Fruit fly (Drosophila melanogaster) whole organism, embryonic: ENCODE data around the gene CG2187.

Experiments used
- Blimp-1 ChIP-seq: fragments of 200-800 bp; sonication (Bioruptor generic); optimal IDR thresholded peaks from 3 replicates; lab custom pipeline; 2018; ENCODE audit warnings: missing biosample characterization, missing genetic modification characterization, mild to moderate bottlenecking, moderate library complexity, missing genetic modification reagents
- CG10147 ChIP-seq: fragments of 200-800 bp; sonication (Bioruptor generic); optimal IDR thresholded peaks from 2 replicates; lab custom pipeline; 2019; ENCODE audit warnings: missing biosample characterization, mild to moderate bottlenecking, missing genetic modification characterization, moderate library complexity
- CG10366 ChIP-seq: fragments of 200-800 bp; sonication (Bioruptor generic); IDR thresholded peaks from 2 replicates; pipeline ENCODE4 v1.3.6; 2022; ENCODE audit warnings: missing biosample characterization, missing genetic modification characterization
- CG10959 ChIP-seq: fragments of 200-800 bp; sonication (Bioruptor generic); IDR thresholded peaks from 2 replicates; pipeline ENCODE4 v1.3.6; 2022; ENCODE audit warnings: missing biosample characterization, missing genetic modification characterization
- CG11398 ChIP-seq: fragments of 200-800 bp; sonication (Bioruptor generic); optimal IDR thresholded peaks from 2 replicates; lab custom pipeline; 2016; ENCODE audit warnings: missing biosample characterization, missing genetic modification characterization
- CG11504 ChIP-seq: fragments of 200-800 bp; sonication (Bioruptor generic); optimal IDR thresholded peaks from 3 replicates; lab custom pipeline; 2019; ENCODE audit warnings: missing biosample characterization, mild to moderate bottlenecking, missing genetic modification characterization, moderate library complexity
- CG12104 ChIP-seq: fragments of 200-800 bp; sonication (Bioruptor generic); optimal IDR thresholded peaks from 3 replicates; lab custom pipeline; 2016; ENCODE audit warnings: missing biosample characterization, missing genetic modification characterization
- CG1233 ChIP-seq: fragments of 200-800 bp; sonication (Bioruptor generic); optimal IDR thresholded peaks from 4 replicates; lab custom pipeline; 2018; ENCODE audit warnings: missing biosample characterization, mild to moderate bottlenecking, missing genetic modification characterization
- CG17829 ChIP-seq: fragments of 200-800 bp; optimal IDR thresholded peaks from 2 replicates; lab custom pipeline; 2019; ENCODE audit warnings: missing biosample characterization, mild to moderate bottlenecking, missing genetic modification characterization, moderate library complexity
- CG17912 ChIP-seq: fragments of 200-800 bp; sonication (Bioruptor generic); optimal IDR thresholded peaks from 2 replicates; lab custom pipeline; 2018; ENCODE audit warnings: missing biosample characterization, mild to moderate bottlenecking, missing genetic modification characterization
- CG18011 ChIP-seq: fragments of 200-800 bp; sonication (Bioruptor generic); optimal IDR thresholded peaks from 2 replicates; lab custom pipeline; 2017; ENCODE audit warnings: missing biosample characterization, missing genetic modification characterization, mild to moderate bottlenecking, moderate library complexity, missing genotype
- CG2116 ChIP-seq: fragments of 200-800 bp; sonication (Bioruptor generic); optimal IDR thresholded peaks from 3 replicates; lab custom pipeline; 2018; ENCODE audit warnings: missing biosample characterization, mild to moderate bottlenecking, missing genetic modification characterization
- CG31441 ChIP-seq: fragments of 200-800 bp; sonication (Bioruptor generic); IDR thresholded peaks from 2 replicates; pipeline ENCODE4 v1.3.6; 2022; ENCODE audit warnings: missing biosample characterization, missing genetic modification characterization
- CG4328 ChIP-seq: fragments of 200-800 bp; sonication (Bioruptor generic); optimal IDR thresholded peaks from 3 replicates; lab custom pipeline; 2017; ENCODE audit warnings: missing biosample characterization, missing genetic modification reagents, missing genetic modification characterization
- CG5180 ChIP-seq: fragments of 200-800 bp; sonication (Bioruptor generic); optimal IDR thresholded peaks from 3 replicates; lab custom pipeline; 2017; ENCODE audit warnings: missing biosample characterization, missing genetic modification characterization, mild to moderate bottlenecking, moderate library complexity, missing genetic modification reagents
- CG6683 ChIP-seq: fragments of 200-800 bp; sonication (Bioruptor generic); optimal IDR thresholded peaks from 2 replicates; lab custom pipeline; 2017; ENCODE audit warnings: missing biosample characterization, mild to moderate bottlenecking, missing genetic modification characterization, missing genetic modification reagents
- CG7786 ChIP-seq: fragments of 200-800 bp; sonication (Bioruptor generic); optimal IDR thresholded peaks from 2 replicates; lab custom pipeline; 2016; ENCODE audit warnings: missing biosample characterization, missing genetic modification characterization
- Dek ChIP-seq: fragments of 200-800 bp; sonication (Bioruptor generic); optimal IDR thresholded peaks from 3 replicates; lab custom pipeline; 2019; ENCODE audit warnings: missing biosample characterization, mild to moderate bottlenecking, missing genetic modification characterization, moderate library complexity
- Dip2 ChIP-seq: fragments of 200-800 bp; sonication (Bioruptor generic); IDR thresholded peaks from 2 replicates; pipeline ENCODE4 v1.3.6; 2022; ENCODE audit warnings: missing biosample characterization, missing genetic modification characterization
- Drgx ChIP-seq: fragments of 200-800 bp; sonication (Bioruptor generic); IDR thresholded peaks from 2 replicates; pipeline ENCODE4 v1.3.6; 2022; ENCODE audit warnings: missing biosample characterization, missing genetic modification characterization
- E2f2 ChIP-seq: fragments of 200-800 bp; sonication (Bioruptor generic); IDR thresholded peaks from 2 replicates; pipeline ENCODE4 v1.3.6; 2022; ENCODE audit warnings: missing biosample characterization, missing genetic modification characterization
- ERR ChIP-seq: fragments of 200-800 bp; sonication (Bioruptor generic); optimal IDR thresholded peaks from 2 replicates; lab custom pipeline; 2016; ENCODE audit warnings: missing biosample characterization, missing genetic modification characterization
- Gug ChIP-seq: fragments of 200-800 bp; sonication (Bioruptor generic); IDR thresholded peaks from 4 replicates; pipeline ENCODE4 v1.3.6; 2022; ENCODE audit warnings: missing biosample characterization, missing genetic modification characterization
- H15 ChIP-seq: fragments of 200-800 bp; sonication (Bioruptor generic); IDR thresholded peaks from 3 replicates; pipeline ENCODE4 v1.3.6; 2022; ENCODE audit warnings: missing biosample characterization, missing genetic modification characterization
- Hr78 ChIP-seq, 2 experiments: fragments of 200-800 bp in 1 of 2; fragments of >200 bp in 1 of 2; sonication (Bioruptor generic) in 1 of 2; optimal IDR thresholded peaks; 2 replicates each; lab custom pipeline; 2017 to 2019; ENCODE audit warnings: missing biosample characterization in 2 of 2, missing genetic modification characterization in 2 of 2, mild to moderate bottlenecking in 1 of 2, moderate library complexity in 1 of 2
- Jarid2 ChIP-seq: fragments of 200-800 bp; sonication (Bioruptor generic); optimal IDR thresholded peaks from 3 replicates; lab custom pipeline; 2017; ENCODE audit warnings: mild to moderate bottlenecking, missing biosample characterization, missing genetic modification reagents, missing genetic modification characterization
- Lhr ChIP-seq: fragments of 200-800 bp; sonication (Bioruptor generic); optimal IDR thresholded peaks from 3 replicates; lab custom pipeline; 2017; ENCODE audit warnings: mild to moderate bottlenecking, missing biosample characterization, missing genetic modification reagents, missing genetic modification characterization
- Lpt ChIP-seq: fragments of >200 bp; optimal IDR thresholded peaks from 2 replicates; lab custom pipeline; 2018; ENCODE audit warnings: missing biosample characterization, missing genetic modification characterization
- Med ChIP-seq: fragments of 200-800 bp; sonication (Bioruptor generic); peaks from one replicate; lab custom pipeline; 2016; ENCODE audit warnings: missing biosample characterization, missing genetic modification characterization, mild to moderate bottlenecking, inconsistent platforms, moderate library complexity
- PHDP ChIP-seq: fragments of 200-800 bp; sonication (Bioruptor generic); optimal IDR thresholded peaks from 3 replicates; lab custom pipeline; 2018; ENCODE audit warnings: missing biosample characterization, mild to moderate bottlenecking, missing genetic modification characterization, moderate library complexity
- Pdp1 ChIP-seq, 2 experiments: fragments of 200-800 bp; sonication (Bioruptor generic); optimal IDR thresholded peaks; 3 replicates each; lab custom pipeline; 2016; ENCODE audit warnings: missing biosample characterization in 2 of 2, missing genetic modification characterization in 2 of 2, mild to moderate bottlenecking in 1 of 2, moderate library complexity in 1 of 2
- Scr ChIP-seq: fragments of 200-800 bp; sonication (Bioruptor generic); IDR thresholded peaks from 2 replicates; pipeline ENCODE4 v1.3.6; 2022; ENCODE audit warnings: missing biosample characterization, missing genetic modification characterization; ENCODE audit not compliant: partially characterized antibody
- Sry-δ ChIP-seq: fragments of 200-800 bp; sonication (Bioruptor generic); optimal IDR thresholded peaks from 2 replicates; lab custom pipeline; 2016; ENCODE audit warnings: missing biosample characterization, missing genetic modification characterization
- Trl ChIP-seq, 3 experiments: fragments of >200 bp in 2 of 3; fragments of 200-800 bp in 1 of 3; sonication (Bioruptor generic) in 1 of 3; optimal IDR thresholded peaks; 2 replicates in 1 of 3; 3 replicates in 2 of 3; lab custom pipeline; 2016 to 2017; ENCODE audit warnings: missing biosample characterization in 1 of 3, missing genetic modification characterization in 1 of 3
- bbx ChIP-seq: fragments of 200-800 bp; sonication (Bioruptor generic); IDR thresholded peaks from 2 replicates; pipeline ENCODE4 v1.3.6; 2022; ENCODE audit warnings: missing biosample characterization, missing genetic modification characterization; ENCODE audit not compliant: partially characterized antibody
- cato ChIP-seq: fragments of 200-800 bp; sonication (Bioruptor generic); optimal IDR thresholded peaks from 2 replicates; lab custom pipeline; 2016; ENCODE audit warnings: missing biosample characterization, missing genetic modification characterization, borderline replicate concordance
- crol ChIP-seq: fragments of 200-800 bp; sonication (Bioruptor generic); IDR thresholded peaks from 2 replicates; pipeline ENCODE4 v1.3.6; 2022; ENCODE audit warnings: missing biosample characterization, missing genetic modification characterization
- dan ChIP-seq: fragments of 200-800 bp; sonication (Bioruptor generic); IDR thresholded peaks from 2 replicates; pipeline ENCODE4 v1.3.6; 2022; ENCODE audit warnings: missing biosample characterization, missing genetic modification characterization
- dpn ChIP-seq, 2 experiments: fragments of 200-800 bp; sonication (Bioruptor generic); optimal IDR thresholded peaks; 3 replicates each; lab custom pipeline; 2016; ENCODE audit warnings: missing biosample characterization in 2 of 2, missing genetic modification characterization in 2 of 2
- fd96Cb ChIP-seq: fragments of 200-800 bp; sonication (Bioruptor generic); optimal IDR thresholded peaks from 2 replicates; lab custom pipeline; 2018; ENCODE audit warnings: missing biosample characterization, mild to moderate bottlenecking, missing genetic modification characterization, moderate library complexity
- gro ChIP-seq: fragments of 200-800 bp; sonication (Bioruptor generic); optimal IDR thresholded peaks from 2 replicates; lab custom pipeline; 2016; ENCODE audit warnings: missing biosample characterization, missing genetic modification characterization
- hkb ChIP-seq, 2 experiments: fragments of 200-800 bp in 1 of 2; fragments of >200 bp in 1 of 2; sonication (Bioruptor generic) in 1 of 2; IDR thresholded peaks in 1 of 2; optimal IDR thresholded peaks in 1 of 2; 2 replicates each; pipeline versions ENCODE4 v1.3.6 to Lab custom; 2017 to 2022; ENCODE audit warnings: missing biosample characterization in 1 of 2, missing genetic modification characterization in 1 of 2
- mld ChIP-seq: fragments of 200-800 bp; sonication (Bioruptor generic); IDR thresholded peaks from 3 replicates; pipeline ENCODE4 v1.3.6; 2022; ENCODE audit warnings: missing biosample characterization, missing genetic modification characterization; ENCODE audit not compliant: partially characterized antibody
- odd ChIP-seq: fragments of 200-800 bp; sonication (Bioruptor generic); optimal IDR thresholded peaks from 2 replicates; lab custom pipeline; 2017; ENCODE audit warnings: missing biosample characterization, mild to moderate bottlenecking, missing genetic modification characterization
- peb ChIP-seq: fragments of 200-800 bp; sonication (Bioruptor generic); IDR thresholded peaks from 2 replicates; pipeline ENCODE4 v1.3.6; 2022; ENCODE audit warnings: missing biosample characterization, missing genetic modification characterization
- row ChIP-seq: fragments of 200-800 bp; sonication (Bioruptor generic); IDR thresholded peaks from 3 replicates; pipeline ENCODE4 v1.3.6; 2022; ENCODE audit warnings: missing biosample characterization, missing genetic modification characterization
- seq ChIP-seq: fragments of 200-800 bp; sonication (Bioruptor generic); IDR thresholded peaks from 2 replicates; pipeline ENCODE4 v1.3.6; 2022; ENCODE audit warnings: missing biosample characterization, missing genetic modification characterization
- ssp ChIP-seq: fragments of 200-800 bp; sonication (Bioruptor generic); IDR thresholded peaks from 2 replicates; pipeline ENCODE4 v1.3.6; 2022; ENCODE audit warnings: missing biosample characterization, missing genetic modification characterization
- trem ChIP-seq: fragments of 200-800 bp; optimal IDR thresholded peaks from 3 replicates; lab custom pipeline; 2019; ENCODE audit warnings: missing biosample characterization, mild to moderate bottlenecking, missing genetic modification characterization, moderate library complexity

The CG2187 gene

DNA sequence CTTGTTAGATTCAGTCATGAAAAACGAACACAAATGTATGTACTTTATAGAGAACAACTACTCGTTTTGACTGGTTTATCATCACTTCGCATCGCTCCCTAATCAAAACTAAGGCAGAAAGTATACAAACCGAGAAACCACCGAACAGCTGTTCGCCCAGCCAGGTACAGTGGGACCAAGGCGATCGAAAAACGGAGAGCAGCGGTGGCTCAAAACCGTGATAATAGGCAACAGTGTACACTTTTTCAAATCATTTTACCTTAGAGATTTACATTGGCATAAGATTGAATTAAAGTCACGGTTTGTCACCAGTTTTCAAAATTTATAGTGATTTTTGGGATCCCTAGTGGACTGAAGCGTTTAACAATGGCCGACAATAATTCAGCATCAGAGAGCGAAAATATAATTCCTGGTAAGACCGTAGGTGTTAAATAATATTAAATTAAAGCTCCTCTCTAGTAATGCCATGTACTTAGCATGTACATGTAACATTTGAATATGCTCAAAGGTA, 46.8 kb upstream of the CG2187 start, which contains the start of the genes CG42233 and CG1971 (continued):
- TF ChIP-seq Trl (optimal IDR thresholded peaks at IDR 0.05; lab: Kevin White, UChicago): no peak
- TF ChIP-seq Trl (GFP tag; optimal IDR thresholded peaks at IDR 0.05; lab: Kevin White, UChicago): peak; percentile 3
- no peak for TF ChIP-seq Blimp-1 (GFP tag; lab: Kevin White, UChicago)
- no peak for TF ChIP-seq peb (GFP tag; lab: Robert Waterston, UW)
- peak; percentile 40; the same call in 1 of the 3 replicates for TF ChIP-seq mld
- TF ChIP-seq CG1233: peak; percentile 13
- TF ChIP-seq Gug (GFP tag; lab: Robert Waterston, UW): peak; percentile 68
- TF ChIP-seq dpn (GFP tag; optimal IDR thresholded peaks at IDR 0.05; lab: Kevin White, UChicago): no peak
- TF ChIP-seq CG4328 (GFP tag; lab: Kevin White, UChicago): no peak
- no peak for TF ChIP-seq CG5180 (GFP tag; lab: Kevin White, UChicago)
- no peak for TF ChIP-seq Hr78 (GFP tag; optimal IDR thresholded peaks at IDR 0.05; lab: Kevin White, UChicago)
- no peak for TF ChIP-seq CG6683 (GFP tag; lab: Kevin White, UChicago)
- no peak for TF ChIP-seq Dip2 (GFP tag; lab: Robert Waterston, UW)
- no peak for TF ChIP-seq Lpt (GFP tag; lab: Kevin White, UChicago)
- no peak for TF ChIP-seq hkb (optimal IDR thresholded peaks at IDR 0.05; lab: Kevin White, UChicago)
- no peak; the same call in 1 of the 2 replicates for TF ChIP-seq hkb (GFP tag; IDR thresholded peaks at IDR 0.05; lab: Robert Waterston, UW)
- TF ChIP-seq bbx (GFP tag; lab: Robert Waterston, UW): peak; percentile 30; the same call in 1 of the 2 replicates
- no peak for TF ChIP-seq gro (GFP tag; lab: Kevin White, UChicago)
- peak; percentile 2 for TF ChIP-seq trem (tag; lab: Kevin White, UChicago)
- no peak for TF ChIP-seq CG31441 (GFP tag; lab: Robert Waterston, UW)
- no peak for TF ChIP-seq CG11504 (tag; lab: Kevin White, UChicago)
- 0 out of 3 replicates have a peak, but pooled peaks have one; percentile 22 for TF ChIP-seq H15 (GFP tag; lab: Robert Waterston, UW)
- no peak for TF ChIP-seq CG2116 (GFP tag; lab: Kevin White, UChicago)
- no peak for TF ChIP-seq CG18011 (GFP tag; lab: Kevin White, UChicago)
- TF ChIP-seq odd (GFP tag; lab: Kevin White, UChicago): no peak
- no peak for TF ChIP-seq Jarid2
- TF ChIP-seq Dek (tag; lab: Kevin White, UChicago): no peak
- no peak for TF ChIP-seq fd96Cb (tag; lab: Kevin White, UChicago)
- TF ChIP-seq Pdp1 (GFP tag; optimal IDR thresholded peaks at IDR 0.05; lab: Kevin White, UChicago): peak in 1 of 2 experiments; percentile 28
- TF ChIP-seq cato: no peak
- TF ChIP-seq seq (GFP tag; lab: Robert Waterston, UW): no peak
- TF ChIP-seq ERR: no peak
- 0 out of 2 replicates have a peak, but pooled peaks have one; percentile 11 for TF ChIP-seq Scr
- no peak for TF ChIP-seq CG10366
- no peak for TF ChIP-seq CG10147 (GFP tag; lab: Kevin White, UChicago)
- peak; percentile 91 for TF ChIP-seq Med
- no peak for TF ChIP-seq CG11398 (GFP tag; lab: Kevin White, UChicago)
- no peak for TF ChIP-seq CG12104 (GFP tag; lab: Kevin White, UChicago)
- no peak for TF ChIP-seq CG17912 (GFP tag; lab: Kevin White, UChicago)
- peak; percentile 46 for TF ChIP-seq Drgx (GFP tag; lab: Robert Waterston, UW)
- no peak for TF ChIP-seq CG17829 (tag; lab: Kevin White, UChicago)
- TF ChIP-seq ssp (GFP tag; lab: Robert Waterston, UW): no peak
- TF ChIP-seq E2f2 (GFP tag; lab: Robert Waterston, UW): no peak
- peak; percentile 87 for TF ChIP-seq row (GFP tag; lab: Robert Waterston, UW)
- TF ChIP-seq Lhr (GFP tag; lab: Kevin White, UChicago): no peak
- no peak for TF ChIP-seq PHDP (tag; lab: Kevin White, UChicago)
- TF ChIP-seq crol (GFP tag; lab: Robert Waterston, UW): no peak
- TF ChIP-seq Sry-δ (GFP tag; lab: Kevin White, UChicago): peak; percentile 30
- peak; percentile 29 for TF ChIP-seq CG7786 (GFP tag; lab: Kevin White, UChicago)
- TF ChIP-seq CG10959 (GFP tag; lab: Robert Waterston, UW): no peak
- no peak for TF ChIP-seq dan
